Fruit fly (Drosophila melanogaster) whole organism, wandering third instar larva: ENCODE measurements around the gene Cp190.

Source experiments
- CG9705 ChIP-seq: fragments of 200-800 bp; sonication (Bioruptor generic); optimal IDR thresholded peaks from 2 replicates; lab custom pipeline; 2018; ENCODE audit warnings: missing biosample characterization, mild to moderate bottlenecking, missing genetic modification characterization
- Dfd ChIP-seq: fragments of >200 bp; optimal IDR thresholded peaks from 2 replicates; lab custom pipeline; 2017; ENCODE audit warnings: missing biosample characterization, missing genetic modification characterization
- GATAd ChIP-seq: sonication (Bioruptor generic); optimal IDR thresholded peaks from 2 replicates; lab custom pipeline; 2016; ENCODE audit warnings: missing biosample characterization, missing genetic modification characterization
- HLH106 ChIP-seq: fragments of 200-800 bp; optimal IDR thresholded peaks from 3 replicates; lab custom pipeline; 2019; ENCODE audit warnings: missing biosample characterization, mild to moderate bottlenecking, missing genetic modification characterization, moderate library complexity
- Hnf4 ChIP-seq: fragments of 200-800 bp; sonication (Bioruptor generic); optimal IDR thresholded peaks from 2 replicates; lab custom pipeline; 2016; ENCODE audit warnings: missing biosample characterization, mild to moderate bottlenecking, missing genetic modification characterization
- Hr78 ChIP-seq: fragments of >200 bp; optimal IDR thresholded peaks from 2 replicates; lab custom pipeline; 2017; ENCODE audit warnings: missing biosample characterization, missing genetic modification characterization
- Jra ChIP-seq: sonication (Bioruptor generic); optimal IDR thresholded peaks from 2 replicates; lab custom pipeline; 2016; ENCODE audit warnings: missing biosample characterization, missing genetic modification characterization
- Mio ChIP-seq: sonication (Bioruptor generic); optimal IDR thresholded peaks from 2 replicates; lab custom pipeline; 2016; ENCODE audit warnings: missing biosample characterization, missing genetic modification characterization
- Sp1 ChIP-seq: fragments of 200-800 bp; sonication (Bioruptor generic); optimal IDR thresholded peaks from 3 replicates; lab custom pipeline; 2019; ENCODE audit warnings: missing biosample characterization, mild to moderate bottlenecking, missing genetic modification characterization, moderate library complexity
- ey ChIP-seq: fragments of 200-800 bp; sonication (Bioruptor generic); optimal IDR thresholded peaks from 2 replicates; lab custom pipeline; 2016; ENCODE audit warnings: missing biosample characterization, missing genetic modification characterization
- foxo ChIP-seq, 2 experiments: fragments of 200-800 bp; sonication (Bioruptor generic); optimal IDR thresholded peaks; 2 replicates in 1 of 2; 3 replicates in 1 of 2; lab custom pipeline; 2016 to 2017; ENCODE audit warnings: missing biosample characterization in 2 of 2, missing genetic modification characterization in 2 of 2
- h ChIP-seq: fragments of 200-800 bp; sonication (Bioruptor generic); optimal IDR thresholded peaks from 3 replicates; lab custom pipeline; 2016; ENCODE audit warnings: missing biosample characterization, mild to moderate bottlenecking, missing genetic modification characterization
- rgr ChIP-seq: fragments of 200-800 bp; sonication (Bioruptor generic); optimal IDR thresholded peaks from 3 replicates; lab custom pipeline; 2016; ENCODE audit warnings: missing biosample characterization, mild to moderate bottlenecking, missing genetic modification characterization
- usp ChIP-seq: fragments of >200 bp; optimal IDR thresholded peaks from 2 replicates; lab custom pipeline; 2017; ENCODE audit warnings: missing biosample characterization, missing genetic modification characterization

dm6 chr3R:15292241-15293004 is 17.4 kb upstream of the Cp190 start:
- TF ChIP-seq GATAd (GFP tag; lab: Kevin White, UChicago) = no peak
- TF ChIP-seq Dfd = peak; percentile 94
- no peak for TF ChIP-seq h
- no peak for TF ChIP-seq Hnf4 (GFP tag; lab: Kevin White, UChicago)
- no peak for TF ChIP-seq Mio (GFP tag; lab: Kevin White, UChicago)
- TF ChIP-seq Sp1 = no peak
- no peak for TF ChIP-seq Hr78 (GFP tag; lab: Kevin White, UChicago)
- peak in 1 of 2 experiments; percentile 40 for TF ChIP-seq foxo (GFP tag; optimal IDR thresholded peaks at IDR 0.05; lab: Kevin White, UChicago)
- no peak for TF ChIP-seq HLH106
- TF ChIP-seq CG9705 (GFP tag; lab: Kevin White, UChicago) = no peak
- no peak for TF ChIP-seq ey (GFP tag; lab: Kevin White, UChicago)
- no peak for TF ChIP-seq usp (GFP tag; lab: Kevin White, UChicago)
- TF ChIP-seq rgr (GFP tag; lab: Kevin White, UChicago) = no peak
- no peak for TF ChIP-seq Jra
